Worm (Caenorhabditis elegans) whole organism, late embryonic: ENCODE data around the gene srh-135.

ENCODE experiments used
- K02D7.2 ChIP-seq: sonication (generic microtip); optimal IDR thresholded peaks from 2 replicates; lab custom pipeline; 2017; ENCODE audit warnings: mild to moderate bottlenecking, missing genetic modification characterization, missing compliant biosample characterization
- ceh-14 ChIP-seq: sonication (generic microtip); optimal IDR thresholded peaks from 2 replicates; lab custom pipeline; 2016; ENCODE audit warnings: missing genotype, missing genetic modification characterization, missing compliant biosample characterization
- ceh-34 ChIP-seq: sonication (generic microtip); optimal IDR thresholded peaks from 2 replicates; lab custom pipeline; 2016; ENCODE audit warnings: mild to moderate bottlenecking, missing genetic modification characterization, missing compliant biosample characterization
- elt-2 ChIP-seq: sonication (generic microtip); optimal IDR thresholded peaks from 2 replicates; lab custom pipeline; 2016; ENCODE audit warnings: missing genetic modification reagents, missing genetic modification characterization, missing compliant biosample characterization
- fax-1 ChIP-seq: sonication (generic microtip); optimal IDR thresholded peaks from 2 replicates; lab custom pipeline; 2016; ENCODE audit warnings: missing genotype, missing genetic modification characterization, missing compliant biosample characterization
- fkh-10 ChIP-seq: fragments of 150-350 bp; optimal IDR thresholded peaks from 2 replicates; lab custom pipeline; 2014; ENCODE audit warnings: missing biosample characterization, missing genetic modification reagents, missing genetic modification characterization
- gmeb-2 ChIP-seq: sonication (generic microtip); optimal IDR thresholded peaks from 2 replicates; lab custom pipeline; 2016; ENCODE audit warnings: missing genetic modification characterization, inconsistent platforms, missing compliant biosample characterization
- nfya-1 ChIP-seq: sonication (generic microtip); optimal IDR thresholded peaks from 2 replicates; lab custom pipeline; 2017; ENCODE audit warnings: missing genetic modification characterization, mild to moderate bottlenecking, missing compliant biosample characterization, antibody characterized with exemption, moderate library complexity
- pqm-1 ChIP-seq: sonication (generic microtip); optimal IDR thresholded peaks from 2 replicates; lab custom pipeline; 2016; ENCODE audit warnings: missing genetic modification characterization, missing compliant biosample characterization
- tbx-7 ChIP-seq: sonication (generic microtip); optimal IDR thresholded peaks from 2 replicates; lab custom pipeline; 2016; ENCODE audit warnings: missing genotype, missing genetic modification characterization, missing compliant biosample characterization

- TF ChIP-seq tbx-7 (tag; lab: Kevin White, UChicago) (no peak), ceh-14 (tag; lab: Kevin White, UChicago) (no peak), gmeb-2 (no peak), K02D7.2 (no peak), fax-1 (tag; lab: Kevin White, UChicago) (no peak), pqm-1 (tag; lab: Kevin White, UChicago) (no peak), nfya-1 (no peak), elt-2 (no peak), fkh-10 (GFP tag; lab: Kevin White, UChicago) (no peak), ceh-34 (tag; lab: Kevin White, UChicago) (no peak)
Measured at ce11 chrII:10197091-10197675, 29.7 kb downstream of the srh-135 start, which contains the start of gene R05H5.3.
